Fruit fly (Drosophila melanogaster) whole organism, embryonic: ENCODE measurements around the gene teq.

Source experiments
- Atf3 ChIP-seq: fragments of 200-800 bp; sonication (Bioruptor generic); optimal IDR thresholded peaks from 3 replicates; lab custom pipeline; 2016; ENCODE audit warnings: missing biosample characterization, missing genetic modification characterization
- Bteb2 ChIP-seq: fragments of 200-800 bp; sonication (Bioruptor generic); optimal IDR thresholded peaks from 2 replicates; lab custom pipeline; 2016; ENCODE audit warnings: missing biosample characterization, missing genetic modification characterization
- CG10267 ChIP-seq: fragments of 200-800 bp; sonication (Bioruptor generic); optimal IDR thresholded peaks from 2 replicates; lab custom pipeline; 2018; ENCODE audit warnings: missing biosample characterization, mild to moderate bottlenecking, missing genetic modification characterization, moderate library complexity
- CG11504 ChIP-seq: fragments of 200-800 bp; sonication (Bioruptor generic); optimal IDR thresholded peaks from 3 replicates; lab custom pipeline; 2019; ENCODE audit warnings: missing biosample characterization, mild to moderate bottlenecking, missing genetic modification characterization, moderate library complexity
- CG11723 ChIP-seq: fragments of 200-800 bp; sonication (Bioruptor generic); optimal IDR thresholded peaks from 2 replicates; lab custom pipeline; 2017; ENCODE audit warnings: missing biosample characterization, mild to moderate bottlenecking, missing genetic modification characterization
- CG12391 ChIP-seq: fragments of 200-800 bp; sonication (Bioruptor generic); optimal IDR thresholded peaks from 3 replicates; lab custom pipeline; 2018; ENCODE audit warnings: missing biosample characterization, mild to moderate bottlenecking, missing genetic modification characterization, moderate library complexity
- CG12769 ChIP-seq: fragments of 200-800 bp; sonication (Bioruptor generic); optimal IDR thresholded peaks from 2 replicates; lab custom pipeline; 2019; ENCODE audit warnings: missing biosample characterization, mild to moderate bottlenecking, missing genetic modification characterization, moderate library complexity
- CG14710 ChIP-seq: fragments of 200-800 bp; sonication (Bioruptor generic); optimal IDR thresholded peaks from 3 replicates; lab custom pipeline; 2019; ENCODE audit warnings: missing biosample characterization, mild to moderate bottlenecking, missing genetic modification characterization, moderate library complexity
- CG15011 ChIP-seq: fragments of 200-800 bp; sonication (Bioruptor generic); optimal IDR thresholded peaks from 3 replicates; lab custom pipeline; 2018; ENCODE audit warnings: missing biosample characterization, mild to moderate bottlenecking, missing genetic modification characterization
- CG1647 ChIP-seq: fragments of 200-800 bp; sonication (Bioruptor generic); optimal IDR thresholded peaks from 3 replicates; lab custom pipeline; 2016; ENCODE audit warnings: missing biosample characterization, missing genetic modification characterization
- CG16863 ChIP-seq: fragments of 200-800 bp; sonication (Bioruptor generic); optimal IDR thresholded peaks from 3 replicates; lab custom pipeline; 2016; ENCODE audit warnings: missing biosample characterization, missing genetic modification characterization
- CG17361 ChIP-seq: fragments of 200-800 bp; sonication (Bioruptor generic); IDR thresholded peaks from 3 replicates; pipeline ENCODE4 v1.3.6; 2022; ENCODE audit warnings: missing biosample characterization, missing genetic modification characterization
- CG17385 ChIP-seq: fragments of 200-800 bp; sonication (Bioruptor generic); optimal IDR thresholded peaks from 3 replicates; lab custom pipeline; 2018; ENCODE audit warnings: missing biosample characterization, mild to moderate bottlenecking, missing genetic modification characterization
- CG17568 ChIP-seq: fragments of 200-800 bp; sonication (Bioruptor generic); optimal IDR thresholded peaks from 2 replicates; lab custom pipeline; 2018; ENCODE audit warnings: missing biosample characterization, mild to moderate bottlenecking, missing genetic modification characterization, moderate library complexity
- CG18619 ChIP-seq: fragments of 200-800 bp; sonication (Bioruptor generic); optimal IDR thresholded peaks from 3 replicates; lab custom pipeline; 2017; ENCODE audit warnings: missing biosample characterization, mild to moderate bottlenecking, missing genetic modification characterization
- CG2202 ChIP-seq: fragments of 200-800 bp; sonication (Bioruptor generic); optimal IDR thresholded peaks from 2 replicates; lab custom pipeline; 2018; ENCODE audit warnings: missing biosample characterization, mild to moderate bottlenecking, missing genetic modification characterization
- CG3163 ChIP-seq: fragments of 200-800 bp; sonication (Bioruptor generic); optimal IDR thresholded peaks from 3 replicates; lab custom pipeline; 2016; ENCODE audit warnings: missing biosample characterization, missing genetic modification characterization
- CG4360 ChIP-seq: fragments of 200-800 bp; sonication (Bioruptor generic); IDR thresholded peaks from 2 replicates; pipeline ENCODE4 v1.3.6; 2022; ENCODE audit warnings: missing biosample characterization, missing genetic modification characterization
- CG4617 ChIP-seq: fragments of 200-800 bp; sonication (Bioruptor generic); optimal IDR thresholded peaks from 3 replicates; lab custom pipeline; 2016; ENCODE audit warnings: missing biosample characterization, missing genetic modification characterization, borderline replicate concordance
- CG4820 ChIP-seq: fragments of 200-800 bp; sonication (Bioruptor generic); optimal IDR thresholded peaks from 3 replicates; lab custom pipeline; 2016; ENCODE audit warnings: missing biosample characterization, missing genetic modification characterization
- CG5180 ChIP-seq: fragments of 200-800 bp; sonication (Bioruptor generic); optimal IDR thresholded peaks from 3 replicates; lab custom pipeline; 2017; ENCODE audit warnings: missing biosample characterization, missing genetic modification characterization, mild to moderate bottlenecking, moderate library complexity, missing genetic modification reagents
- D ChIP-seq, 2 experiments: fragments of 200-800 bp in 1 of 2; fragments of >200 bp in 1 of 2; sonication (Bioruptor generic) in 1 of 2; optimal IDR thresholded peaks; 2 replicates in 1 of 2; 3 replicates in 1 of 2; lab custom pipeline; 2017; ENCODE audit warnings: mild to moderate bottlenecking in 1 of 2, missing biosample characterization in 1 of 2, missing genetic modification characterization in 1 of 2, missing genetic modification reagents in 1 of 2
- Dbx ChIP-seq: fragments of 200-800 bp; sonication (Bioruptor generic); IDR thresholded peaks from 3 replicates; pipeline ENCODE4 v1.3.6; 2022; ENCODE audit warnings: missing biosample characterization, missing genetic modification characterization
- Deaf1 ChIP-seq: fragments of 200-800 bp; optimal IDR thresholded peaks from 3 replicates; lab custom pipeline; 2019; ENCODE audit warnings: missing biosample characterization, mild to moderate bottlenecking, missing genetic modification characterization, moderate library complexity
- Dfd ChIP-seq, 2 experiments: fragments of >200 bp; optimal IDR thresholded peaks; 2 replicates each; lab custom pipeline; 2017; ENCODE audit warnings: missing biosample characterization in 2 of 2, missing genetic modification characterization in 2 of 2
- Dip3 ChIP-seq: fragments of 200-800 bp; sonication (Bioruptor generic); optimal IDR thresholded peaks from 3 replicates; lab custom pipeline; 2016; ENCODE audit warnings: missing biosample characterization, missing genetic modification characterization
- H2.0 ChIP-seq: fragments of 200-800 bp; sonication (Bioruptor generic); IDR thresholded peaks from 2 replicates; pipeline ENCODE4 v1.3.6; 2022; ENCODE audit warnings: missing biosample characterization, missing genetic modification characterization
- HmgZ ChIP-seq: fragments of 200-800 bp; sonication (Bioruptor generic); optimal IDR thresholded peaks from 2 replicates; lab custom pipeline; 2018; ENCODE audit warnings: missing biosample characterization, mild to moderate bottlenecking, missing genetic modification characterization
- Lhr ChIP-seq: fragments of 200-800 bp; sonication (Bioruptor generic); optimal IDR thresholded peaks from 3 replicates; lab custom pipeline; 2017; ENCODE audit warnings: mild to moderate bottlenecking, missing biosample characterization, missing genetic modification reagents, missing genetic modification characterization
- Neu2 ChIP-seq: fragments of 200-800 bp; sonication (Bioruptor generic); optimal IDR thresholded peaks from 3 replicates; lab custom pipeline; 2016; ENCODE audit warnings: missing biosample characterization, missing genetic modification characterization, borderline replicate concordance
- Nf-YB ChIP-seq: fragments of 200-800 bp; sonication (Bioruptor generic); optimal IDR thresholded peaks from 3 replicates; lab custom pipeline; 2019; ENCODE audit warnings: missing biosample characterization, mild to moderate bottlenecking, missing genetic modification characterization, moderate library complexity
- Opbp ChIP-seq: fragments of 200-800 bp; sonication (Bioruptor generic); IDR thresholded peaks from 3 replicates; pipeline ENCODE4 v1.3.6; 2022; ENCODE audit warnings: missing biosample characterization, missing genetic modification characterization; ENCODE audit not compliant: partially characterized antibody
- TFAM ChIP-seq: fragments of 200-800 bp; sonication (Bioruptor generic); optimal IDR thresholded peaks from 2 replicates; lab custom pipeline; 2017; ENCODE audit warnings: missing biosample characterization, missing genetic modification characterization, inconsistent platforms
- Taf1 ChIP-seq: fragments of 200-800 bp; sonication (Bioruptor generic); IDR thresholded peaks from 2 replicates; pipeline ENCODE4 v1.3.6; 2022; ENCODE audit warnings: missing biosample characterization, missing genetic modification characterization
- cad ChIP-seq: fragments of >200 bp; optimal IDR thresholded peaks from 2 replicates; lab custom pipeline; 2017; ENCODE audit warnings: missing biosample characterization, missing genetic modification characterization
- cwo ChIP-seq: fragments of 200-800 bp; sonication (Bioruptor generic); optimal IDR thresholded peaks from 3 replicates; lab custom pipeline; 2017; ENCODE audit warnings: missing biosample characterization, missing genetic modification characterization, mild to moderate bottlenecking, moderate library complexity, missing genetic modification reagents
- dimm ChIP-seq: fragments of 200-800 bp; sonication (Bioruptor generic); IDR thresholded peaks from 2 replicates; pipeline ENCODE4 v1.3.6; 2022; ENCODE audit warnings: missing biosample characterization, missing genetic modification characterization
- dmrt99B ChIP-seq: fragments of 200-800 bp; sonication (Bioruptor generic); optimal IDR thresholded peaks from 2 replicates; lab custom pipeline; 2018; ENCODE audit warnings: missing biosample characterization, mild to moderate bottlenecking, missing genetic modification characterization, moderate library complexity
- fd3F ChIP-seq: fragments of 200-800 bp; sonication (Bioruptor generic); optimal IDR thresholded peaks from 2 replicates; lab custom pipeline; 2018; ENCODE audit warnings: missing biosample characterization, mild to moderate bottlenecking, missing genetic modification characterization, moderate library complexity
- her ChIP-seq: fragments of 200-800 bp; sonication (Bioruptor generic); optimal IDR thresholded peaks from 2 replicates; lab custom pipeline; 2016; ENCODE audit warnings: missing biosample characterization, missing genetic modification characterization
- ind ChIP-seq: fragments of 200-800 bp; sonication (Bioruptor generic); optimal IDR thresholded peaks from 3 replicates; lab custom pipeline; 2016; ENCODE audit warnings: missing biosample characterization, missing genetic modification characterization
- kay ChIP-seq: fragments of 200-800 bp; sonication (Bioruptor generic); optimal IDR thresholded peaks from 2 replicates; lab custom pipeline; 2016; ENCODE audit warnings: missing biosample characterization, missing genetic modification characterization
- nmo ChIP-seq: fragments of 200-800 bp; sonication (Bioruptor generic); optimal IDR thresholded peaks from 2 replicates; lab custom pipeline; 2018; ENCODE audit warnings: missing biosample characterization, mild to moderate bottlenecking, missing genetic modification characterization, moderate library complexity
- pfk ChIP-seq: fragments of 200-800 bp; sonication (Bioruptor generic); optimal IDR thresholded peaks from 2 replicates; lab custom pipeline; 2018; ENCODE audit warnings: missing biosample characterization, mild to moderate bottlenecking, missing genetic modification characterization, moderate library complexity
- psq ChIP-seq: fragments of 200-800 bp; sonication (Bioruptor generic); optimal IDR thresholded peaks from 2 replicates; lab custom pipeline; 2017; ENCODE audit warnings: missing biosample characterization, missing genetic modification characterization
- run ChIP-seq: fragments of 200-800 bp; sonication (Bioruptor generic); optimal IDR thresholded peaks from 3 replicates; lab custom pipeline; 2018; ENCODE audit warnings: missing biosample characterization, mild to moderate bottlenecking, missing genetic modification characterization
- sisA ChIP-seq: fragments of 200-800 bp; sonication (Bioruptor generic); IDR thresholded peaks from 2 replicates; pipeline ENCODE4 v1.3.6; 2022; ENCODE audit warnings: missing biosample characterization, missing genetic modification characterization
- tna ChIP-seq: fragments of 200-800 bp; sonication (Bioruptor generic); IDR thresholded peaks from 2 replicates; pipeline ENCODE4 v1.3.6; 2022; ENCODE audit warnings: missing biosample characterization, missing genetic modification characterization; ENCODE audit not compliant: partially characterized antibody
- toy ChIP-seq: fragments of 200-800 bp; sonication (Bioruptor generic); IDR thresholded peaks from 2 replicates; pipeline ENCODE4 v1.3.6; 2022; ENCODE audit warnings: missing biosample characterization, missing genetic modification characterization
- vvl ChIP-seq: fragments of 200-800 bp; sonication (Bioruptor generic); IDR thresholded peaks from 2 replicates; pipeline ENCODE4 v1.3.6; 2022; ENCODE audit warnings: missing biosample characterization, missing genetic modification characterization

teq gene

dm6 chr3L:9028057-9028456, 46.4 kb upstream of the teq start (continued):
- TF ChIP-seq ind (GFP tag; lab: Kevin White, UChicago) = no peak
- no peak for TF ChIP-seq CG12769 (tag; lab: Kevin White, UChicago)
- TF ChIP-seq Atf3 (GFP tag; lab: Kevin White, UChicago) = peak; percentile 56
- TF ChIP-seq CG1647 = no peak
- no peak for TF ChIP-seq Dbx
- no peak for TF ChIP-seq her (GFP tag; lab: Kevin White, UChicago)
- no peak for TF ChIP-seq Dip3
- no peak for TF ChIP-seq CG17568 (GFP tag; lab: Kevin White, UChicago)
- TF ChIP-seq psq (GFP tag; lab: Kevin White, UChicago) = no peak
- TF ChIP-seq cwo = no peak
- TF ChIP-seq CG17361 (GFP tag; lab: Robert Waterston, UW) = 0 out of 3 replicates have a peak, but pooled peaks have one; percentile 25
- peak; percentile 36 for TF ChIP-seq dmrt99B
- no peak for TF ChIP-seq H2.0 (GFP tag; lab: Robert Waterston, UW)
- TF ChIP-seq CG10267 (tag; lab: Kevin White, UChicago) = peak; percentile 59
- no peak for TF ChIP-seq Deaf1 (tag; lab: Kevin White, UChicago)
- no peak for TF ChIP-seq pfk
- peak; percentile 22; the same call in 1 of the 2 replicates for TF ChIP-seq vvl (GFP tag; lab: Robert Waterston, UW)
- peak; percentile 53 for TF ChIP-seq CG2202 (tag; lab: Kevin White, UChicago)
- TF ChIP-seq D (optimal IDR thresholded peaks at IDR 0.05; lab: Kevin White, UChicago) = no peak
- peak; percentile 38 for TF ChIP-seq D (GFP tag; optimal IDR thresholded peaks at IDR 0.05; lab: Kevin White, UChicago)
- TF ChIP-seq sisA (GFP tag; lab: Robert Waterston, UW) = peak; percentile 41; the same call in 1 of the 2 replicates
- TF ChIP-seq Opbp (GFP tag; lab: Robert Waterston, UW) = no peak
- no peak for TF ChIP-seq tna (GFP tag; lab: Robert Waterston, UW)
- TF ChIP-seq Lhr (GFP tag; lab: Kevin White, UChicago) = peak; percentile 21
- TF ChIP-seq Dfd (GFP tag; optimal IDR thresholded peaks at IDR 0.05; lab: Kevin White, UChicago) = no peak
- TF ChIP-seq CG3163 (GFP tag; lab: Kevin White, UChicago) = no peak
- TF ChIP-seq CG11504 = peak; percentile 60
- peak; percentile 58 for TF ChIP-seq CG14710 (tag; lab: Kevin White, UChicago)
- TF ChIP-seq run (tag; lab: Kevin White, UChicago) = no peak
- no peak for TF ChIP-seq CG4360
- TF ChIP-seq cad (GFP tag; lab: Kevin White, UChicago) = no peak
- no peak for TF ChIP-seq Bteb2 (GFP tag; lab: Kevin White, UChicago)
- TF ChIP-seq nmo (GFP tag; lab: Kevin White, UChicago) = peak; percentile 74
- TF ChIP-seq fd3F (GFP tag; lab: Kevin White, UChicago) = no peak
- peak; percentile 0 for TF ChIP-seq CG11723 (GFP tag; lab: Kevin White, UChicago)
- peak; percentile 68 for TF ChIP-seq CG12391
- no peak for TF ChIP-seq kay (GFP tag; lab: Kevin White, UChicago)
- TF ChIP-seq toy (GFP tag; lab: Robert Waterston, UW) = no peak
- peak; percentile 3 for TF ChIP-seq CG16863 (GFP tag; lab: Kevin White, UChicago)
- TF ChIP-seq Neu2 (GFP tag; lab: Kevin White, UChicago) = no peak
- no peak for TF ChIP-seq Taf1 (GFP tag; lab: Robert Waterston, UW)
- no peak for TF ChIP-seq CG15011
- peak; percentile 6 for TF ChIP-seq CG17385 (GFP tag; lab: Kevin White, UChicago)
- no peak for TF ChIP-seq TFAM (GFP tag; lab: Kevin White, UChicago)
- peak; percentile 13 for TF ChIP-seq CG18619 (GFP tag; lab: Kevin White, UChicago)
- TF ChIP-seq CG4617 (GFP tag; lab: Kevin White, UChicago) = no peak
- no peak for TF ChIP-seq HmgZ (tag; lab: Kevin White, UChicago)
- TF ChIP-seq CG4820 (GFP tag; lab: Kevin White, UChicago) = peak; percentile 42
- TF ChIP-seq CG5180 (GFP tag; lab: Kevin White, UChicago) = no peak
- no peak for TF ChIP-seq dimm (GFP tag; lab: Robert Waterston, UW)
- TF ChIP-seq Nf-YB (GFP tag; lab: Kevin White, UChicago) = no peak
